Fruit fly (Drosophila melanogaster) whole organism, embryonic: ENCODE results near the gene CG1632.
A peak's percentile ranks its signal among the peaks of the same experiment; 100 is the strongest.

Experiments used
- ATbp ChIP-seq: fragments of 200-800 bp; sonication (Bioruptor generic); optimal IDR thresholded peaks from 2 replicates; lab custom pipeline; 2017; ENCODE audit warnings: missing biosample characterization, mild to moderate bottlenecking, missing genetic modification characterization, missing genetic modification reagents
- Atf6 ChIP-seq: fragments of 200-800 bp; sonication (Bioruptor generic); IDR thresholded peaks from 2 replicates; pipeline ENCODE4 v1.3.6; 2022; ENCODE audit warnings: missing biosample characterization, missing genetic modification characterization
- C15 ChIP-seq: fragments of 200-800 bp; sonication (Bioruptor generic); IDR thresholded peaks from 3 replicates; pipeline ENCODE4 v1.3.6; 2022; ENCODE audit warnings: missing biosample characterization, missing genetic modification characterization
- CG1024 ChIP-seq: fragments of 200-800 bp; sonication (Bioruptor generic); IDR thresholded peaks from 2 replicates; pipeline ENCODE4 v1.3.6; 2022; ENCODE audit warnings: missing biosample characterization, missing genetic modification characterization
- CG10543 ChIP-seq: fragments of 200-800 bp; sonication (Bioruptor generic); optimal IDR thresholded peaks from 3 replicates; lab custom pipeline; 2017; ENCODE audit warnings: missing biosample characterization, mild to moderate bottlenecking, missing genetic modification characterization, moderate library complexity
- CG10959 ChIP-seq: fragments of 200-800 bp; sonication (Bioruptor generic); IDR thresholded peaks from 2 replicates; pipeline ENCODE4 v1.3.6; 2022; ENCODE audit warnings: missing biosample characterization, missing genetic modification characterization
- CG11085 ChIP-seq: fragments of 200-800 bp; sonication (Bioruptor generic); IDR thresholded peaks from 2 replicates; pipeline ENCODE4 v1.3.6; 2022; ENCODE audit warnings: missing biosample characterization, missing genetic modification characterization
- CG11695 ChIP-seq: fragments of 200-800 bp; sonication (Bioruptor generic); IDR thresholded peaks from 3 replicates; pipeline ENCODE4 v1.3.6; 2022; ENCODE audit warnings: missing biosample characterization, missing genetic modification characterization
- CG11696 ChIP-seq: fragments of 200-800 bp; sonication (Bioruptor generic); IDR thresholded peaks from 2 replicates; pipeline ENCODE4 v1.3.6; 2022; ENCODE audit warnings: missing biosample characterization, missing genetic modification characterization
- CG13624 ChIP-seq: fragments of 200-800 bp; sonication (Bioruptor generic); optimal IDR thresholded peaks from 2 replicates; lab custom pipeline; 2016; ENCODE audit warnings: missing biosample characterization, missing genetic modification characterization
- CG16863 ChIP-seq: fragments of 200-800 bp; sonication (Bioruptor generic); optimal IDR thresholded peaks from 3 replicates; lab custom pipeline; 2016; ENCODE audit warnings: missing biosample characterization, missing genetic modification characterization
- CG18011 ChIP-seq: fragments of 200-800 bp; sonication (Bioruptor generic); optimal IDR thresholded peaks from 2 replicates; lab custom pipeline; 2017; ENCODE audit warnings: missing biosample characterization, missing genetic modification characterization, mild to moderate bottlenecking, moderate library complexity, missing genotype
- CG2120 ChIP-seq: fragments of 200-800 bp; sonication (Bioruptor generic); optimal IDR thresholded peaks from 3 replicates; lab custom pipeline; 2016; ENCODE audit warnings: missing biosample characterization, missing genetic modification characterization
- CG32532 ChIP-seq: fragments of 200-800 bp; sonication (Bioruptor generic); IDR thresholded peaks from 2 replicates; pipeline ENCODE4 v1.3.6; 2022; ENCODE audit warnings: missing biosample characterization, missing genetic modification characterization
- CG3838 ChIP-seq: fragments of 200-800 bp; sonication (Bioruptor generic); optimal IDR thresholded peaks from 3 replicates; lab custom pipeline; 2016; ENCODE audit warnings: missing biosample characterization, missing genetic modification characterization
- CG3995 ChIP-seq: fragments of 200-800 bp; sonication (Bioruptor generic); optimal IDR thresholded peaks from 3 replicates; lab custom pipeline; 2016; ENCODE audit warnings: missing biosample characterization, missing genetic modification characterization
- CG6765 ChIP-seq: fragments of 200-800 bp; sonication (Bioruptor generic); optimal IDR thresholded peaks from 3 replicates; lab custom pipeline; 2017; ENCODE audit warnings: missing biosample characterization, mild to moderate bottlenecking, missing genetic modification characterization
- CG7839 ChIP-seq: fragments of 200-800 bp; sonication (Bioruptor generic); optimal IDR thresholded peaks from 3 replicates; lab custom pipeline; 2018; ENCODE audit warnings: missing biosample characterization, mild to moderate bottlenecking, missing genetic modification characterization, moderate library complexity
- CG8924 ChIP-seq: fragments of 200-800 bp; optimal IDR thresholded peaks from 3 replicates; lab custom pipeline; 2019; ENCODE audit warnings: missing biosample characterization, mild to moderate bottlenecking, missing genetic modification characterization, moderate library complexity
- CG9437 ChIP-seq: fragments of 200-800 bp; sonication (Bioruptor generic); optimal IDR thresholded peaks from 2 replicates; lab custom pipeline; 2018; ENCODE audit warnings: missing biosample characterization, mild to moderate bottlenecking, missing genetic modification characterization
- CG9932 ChIP-seq: fragments of 200-800 bp; sonication (Bioruptor generic); IDR thresholded peaks from 2 replicates; pipeline ENCODE4 v1.3.6; 2022; ENCODE audit warnings: missing biosample characterization, missing genetic modification characterization
- Ets65A ChIP-seq: fragments of 200-800 bp; sonication (Bioruptor generic); peaks from one replicate; lab custom pipeline; 2016; ENCODE audit warnings: missing biosample characterization, missing genetic modification characterization
- Fer3 ChIP-seq: fragments of 200-800 bp; sonication (Bioruptor generic); optimal IDR thresholded peaks from 2 replicates; lab custom pipeline; 2018; ENCODE audit warnings: missing biosample characterization, mild to moderate bottlenecking, missing genetic modification characterization, moderate library complexity
- HLHmδ ChIP-seq: fragments of 200-800 bp; sonication (Bioruptor generic); optimal IDR thresholded peaks from 2 replicates; lab custom pipeline; 2018; ENCODE audit warnings: missing biosample characterization, mild to moderate bottlenecking, missing genetic modification characterization, moderate library complexity
- Lhr ChIP-seq: fragments of 200-800 bp; sonication (Bioruptor generic); optimal IDR thresholded peaks from 3 replicates; lab custom pipeline; 2017; ENCODE audit warnings: mild to moderate bottlenecking, missing biosample characterization, missing genetic modification reagents, missing genetic modification characterization
- Mad ChIP-seq: fragments of 200-800 bp; sonication (Bioruptor generic); optimal IDR thresholded peaks from 2 replicates; lab custom pipeline; 2016; ENCODE audit warnings: missing biosample characterization, missing genetic modification characterization
- Mrtf ChIP-seq: fragments of 200-800 bp; sonication (Bioruptor generic); IDR thresholded peaks from 3 replicates; pipeline ENCODE4 v1.3.6; 2022; ENCODE audit warnings: missing biosample characterization, missing genetic modification characterization
- NK7.1 ChIP-seq: fragments of 200-800 bp; sonication (Bioruptor generic); optimal IDR thresholded peaks from 3 replicates; lab custom pipeline; 2016; ENCODE audit warnings: missing biosample characterization, missing genetic modification characterization
- Six4 ChIP-seq: fragments of 200-800 bp; sonication (Bioruptor generic); optimal IDR thresholded peaks from 2 replicates; lab custom pipeline; 2016; ENCODE audit warnings: missing biosample characterization, missing genetic modification characterization
- Sox102F ChIP-seq: fragments of 200-800 bp; sonication (Bioruptor generic); optimal IDR thresholded peaks from 2 replicates; lab custom pipeline; 2018; ENCODE audit warnings: missing biosample characterization, mild to moderate bottlenecking, missing genetic modification characterization, moderate library complexity
- Spps ChIP-seq: fragments of 200-800 bp; sonication (Bioruptor generic); optimal IDR thresholded peaks from 2 replicates; lab custom pipeline; 2018; ENCODE audit warnings: missing biosample characterization, mild to moderate bottlenecking, missing genetic modification characterization
- Trl ChIP-seq, 3 experiments: fragments of >200 bp in 2 of 3; fragments of 200-800 bp in 1 of 3; sonication (Bioruptor generic) in 1 of 3; optimal IDR thresholded peaks; 2 replicates in 1 of 3; 3 replicates in 2 of 3; lab custom pipeline; 2016 to 2017; ENCODE audit warnings: missing biosample characterization in 1 of 3, missing genetic modification characterization in 1 of 3
- az2 ChIP-seq: fragments of 200-800 bp; sonication (Bioruptor generic); optimal IDR thresholded peaks from 3 replicates; lab custom pipeline; 2016; ENCODE audit warnings: missing biosample characterization, missing genetic modification characterization
- cas ChIP-seq: fragments of 200-800 bp; sonication (Bioruptor generic); IDR thresholded peaks from 2 replicates; pipeline ENCODE4 v1.3.6; 2022; ENCODE audit warnings: missing biosample characterization, missing genetic modification characterization
- ci ChIP-seq: fragments of 200-800 bp; sonication (Bioruptor generic); IDR thresholded peaks from 3 replicates; pipeline ENCODE4 v1.3.6; 2022; ENCODE audit warnings: missing biosample characterization, missing genetic modification characterization
- crc ChIP-seq: fragments of 200-800 bp; sonication (Bioruptor generic); optimal IDR thresholded peaks from 2 replicates; lab custom pipeline; 2016; ENCODE audit warnings: missing biosample characterization, missing genetic modification characterization
- dimm ChIP-seq: fragments of 200-800 bp; sonication (Bioruptor generic); IDR thresholded peaks from 2 replicates; pipeline ENCODE4 v1.3.6; 2022; ENCODE audit warnings: missing biosample characterization, missing genetic modification characterization
- insv ChIP-seq, 2 experiments: fragments of 200-800 bp; sonication (Bioruptor generic); optimal IDR thresholded peaks; 3 replicates each; lab custom pipeline; 2016 to 2018; ENCODE audit warnings: missing biosample characterization in 2 of 2, missing genetic modification characterization in 2 of 2
- jigr1 ChIP-seq: fragments of 200-800 bp; sonication (Bioruptor generic); IDR thresholded peaks from 3 replicates; pipeline ENCODE4 v1.3.6; 2022; ENCODE audit warnings: missing biosample characterization, missing genetic modification characterization
- nmo ChIP-seq: fragments of 200-800 bp; sonication (Bioruptor generic); optimal IDR thresholded peaks from 2 replicates; lab custom pipeline; 2018; ENCODE audit warnings: missing biosample characterization, mild to moderate bottlenecking, missing genetic modification characterization, moderate library complexity
- odd ChIP-seq: fragments of 200-800 bp; sonication (Bioruptor generic); optimal IDR thresholded peaks from 2 replicates; lab custom pipeline; 2017; ENCODE audit warnings: missing biosample characterization, mild to moderate bottlenecking, missing genetic modification characterization
- pfk ChIP-seq: fragments of 200-800 bp; sonication (Bioruptor generic); optimal IDR thresholded peaks from 2 replicates; lab custom pipeline; 2018; ENCODE audit warnings: missing biosample characterization, mild to moderate bottlenecking, missing genetic modification characterization, moderate library complexity
- prd ChIP-seq, 3 experiments: fragments of >200 bp in 2 of 3; fragments of 200-800 bp in 1 of 3; sonication (Bioruptor generic) in 1 of 3; optimal IDR thresholded peaks in 2 of 3; IDR thresholded peaks in 1 of 3; 2 replicates in 2 of 3; 3 replicates in 1 of 3; pipeline versions ENCODE4 v1.3.6 to Lab custom; 2017 to 2022; ENCODE audit warnings: missing biosample characterization in 1 of 3, missing genetic modification characterization in 1 of 3
- ranshi ChIP-seq: fragments of 200-800 bp; sonication (Bioruptor generic); IDR thresholded peaks from 2 replicates; pipeline ENCODE4 v1.3.6; 2022; ENCODE audit warnings: missing biosample characterization, missing genetic modification characterization
- schlank ChIP-seq: fragments of 200-800 bp; sonication (Bioruptor generic); optimal IDR thresholded peaks from 2 replicates; lab custom pipeline; 2018; ENCODE audit warnings: missing biosample characterization, mild to moderate bottlenecking, missing genetic modification characterization
- sim ChIP-seq: fragments of 200-800 bp; sonication (Bioruptor generic); IDR thresholded peaks from 2 replicates; pipeline ENCODE4 v1.3.6; 2022; ENCODE audit warnings: missing biosample characterization, missing genetic modification characterization
- zen ChIP-seq: fragments of 200-800 bp; sonication (Bioruptor generic); optimal IDR thresholded peaks from 3 replicates; lab custom pipeline; 2018; ENCODE audit warnings: missing biosample characterization, mild to moderate bottlenecking, missing genetic modification characterization, moderate library complexity
- zfh2 ChIP-seq: fragments of 200-800 bp; sonication (Bioruptor generic); optimal IDR thresholded peaks from 2 replicates; lab custom pipeline; 2016; ENCODE audit warnings: missing biosample characterization, missing genetic modification characterization

CG1632 gene

DNA sequence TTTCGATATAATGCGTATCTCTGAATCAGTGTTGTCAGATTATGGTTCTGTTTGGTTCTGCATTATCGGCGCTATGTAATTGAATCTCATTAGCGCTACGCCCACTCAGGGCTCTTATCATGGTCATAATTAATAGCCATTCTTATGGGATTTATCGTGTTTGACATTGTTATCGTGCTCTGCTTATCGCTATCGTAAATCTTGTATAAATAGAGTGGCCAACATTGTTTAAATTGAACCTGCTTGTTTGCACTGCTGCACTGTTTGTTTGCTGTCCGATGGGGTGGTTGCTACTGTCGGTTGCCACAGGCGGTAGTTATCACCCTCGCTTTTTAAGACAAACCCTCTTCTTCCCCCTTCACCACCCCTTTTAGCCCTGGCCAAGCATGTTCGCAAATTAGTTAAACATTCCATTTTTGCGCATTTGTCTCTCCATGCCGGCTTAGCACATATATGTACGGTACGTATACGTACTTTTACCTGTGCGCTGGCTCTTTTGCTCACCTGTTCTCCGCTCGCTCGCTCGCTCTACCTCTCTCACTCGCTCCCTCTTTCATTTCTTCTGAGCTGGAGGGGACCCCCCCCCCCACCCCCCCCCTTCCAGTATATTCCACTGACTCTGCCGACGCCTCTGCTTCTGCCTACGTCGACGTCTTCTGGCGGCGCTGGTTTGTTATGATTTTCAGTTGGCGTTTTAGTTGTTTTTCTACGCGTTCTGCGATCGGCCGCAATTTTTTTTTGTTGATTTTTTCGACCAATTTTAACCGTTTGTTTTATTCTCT is 22.4 kb upstream of the CG1632 start (continued):
- TF ChIP-seq dimm (GFP tag; lab: Robert Waterston, UW) = no peak
- peak; percentile 33 for TF ChIP-seq Sox102F (GFP tag; lab: Kevin White, UChicago)
- TF ChIP-seq cas (GFP tag; lab: Robert Waterston, UW) = no peak
- peak; percentile 19; the same call in 1 of the 2 replicates for TF ChIP-seq CG1024 (GFP tag; lab: Robert Waterston, UW)
- TF ChIP-seq Lhr (GFP tag; lab: Kevin White, UChicago) = peak; percentile 44
- peak; percentile 91 for TF ChIP-seq ATbp (GFP tag; lab: Kevin White, UChicago)
- TF ChIP-seq CG6765 = peak; percentile 27
- TF ChIP-seq crc = peak; percentile 13
- TF ChIP-seq ranshi (GFP tag; lab: Robert Waterston, UW) = peak; percentile 43; the same call in 1 of the 2 replicates
- peak; percentile 21 for TF ChIP-seq CG8924
- no peak for TF ChIP-seq nmo
- TF ChIP-seq CG13624 (GFP tag; lab: Kevin White, UChicago) = no peak
- TF ChIP-seq Fer3 (tag; lab: Kevin White, UChicago) = peak; percentile 50
- TF ChIP-seq Atf6 = peak; percentile 24; the same call in 1 of the 2 replicates
- peak; percentile 35 for TF ChIP-seq schlank (tag; lab: Kevin White, UChicago)
- TF ChIP-seq CG10959 = 0 out of 2 replicates have a peak, but pooled peaks have one; percentile 35
- peak; percentile 17 for TF ChIP-seq CG7839 (tag; lab: Kevin White, UChicago)
- no peak for TF ChIP-seq CG9437 (GFP tag; lab: Kevin White, UChicago)
- TF ChIP-seq zfh2 (GFP tag; lab: Kevin White, UChicago) = no peak
- no peak for TF ChIP-seq jigr1 (GFP tag; lab: Robert Waterston, UW)
- TF ChIP-seq Trl (optimal IDR thresholded peaks at IDR 0.05; lab: Kevin White, UChicago) = peak; percentile 31 to 39
- TF ChIP-seq Trl (GFP tag; optimal IDR thresholded peaks at IDR 0.05; lab: Kevin White, UChicago) = peak; percentile 45
- no peak for TF ChIP-seq az2
- TF ChIP-seq Six4 (GFP tag; lab: Kevin White, UChicago) = peak; percentile 50
- TF ChIP-seq prd (optimal IDR thresholded peaks at IDR 0.05; lab: Kevin White, UChicago) = no peak
- 0 out of 3 replicates have a peak, but pooled peaks have one; percentile 20 for TF ChIP-seq prd (GFP tag; IDR thresholded peaks at IDR 0.05; lab: Robert Waterston, UW)
- TF ChIP-seq Mad = no peak
- peak; percentile 55 for TF ChIP-seq CG16863 (GFP tag; lab: Kevin White, UChicago)
- no peak for TF ChIP-seq CG18011 (GFP tag; lab: Kevin White, UChicago)
- peak; percentile 39 for TF ChIP-seq Spps
- TF ChIP-seq CG9932 = no peak
- TF ChIP-seq sim (GFP tag; lab: Robert Waterston, UW) = peak; percentile 43; the same call in 1 of the 2 replicates
- TF ChIP-seq CG10543 = peak; percentile 49
- peak in 1 of 2 experiments; percentile 12 for TF ChIP-seq insv (GFP tag; optimal IDR thresholded peaks at IDR 0.05; lab: Kevin White, UChicago)
- no peak for TF ChIP-seq Ets65A (GFP tag; lab: Kevin White, UChicago)
- peak; percentile 12 for TF ChIP-seq CG3838 (GFP tag; lab: Kevin White, UChicago)
- no peak for TF ChIP-seq Mrtf (GFP tag; lab: Robert Waterston, UW)
- TF ChIP-seq CG11085 (GFP tag; lab: Robert Waterston, UW) = no peak
- TF ChIP-seq pfk (GFP tag; lab: Kevin White, UChicago) = peak; percentile 23
- peak; percentile 3 for TF ChIP-seq CG3995
- no peak for TF ChIP-seq CG32532 (GFP tag; lab: Robert Waterston, UW)
- peak; percentile 27 for TF ChIP-seq NK7.1 (GFP tag; lab: Kevin White, UChicago)
- 0 out of 2 replicates have a peak, but pooled peaks have one; percentile 8 for TF ChIP-seq CG11696 (GFP tag; lab: Robert Waterston, UW)
- peak; percentile 75 for TF ChIP-seq ci (GFP tag; lab: Robert Waterston, UW)
- TF ChIP-seq CG2120 (GFP tag; lab: Kevin White, UChicago) = peak; percentile 13
- 0 out of 3 replicates have a peak, but pooled peaks have one; percentile 34 for TF ChIP-seq CG11695
- TF ChIP-seq HLHmδ (GFP tag; lab: Kevin White, UChicago) = peak; percentile 79
- peak; percentile 79 for TF ChIP-seq odd
- no peak for TF ChIP-seq C15
- TF ChIP-seq zen (tag; lab: Kevin White, UChicago) = peak; percentile 4
